Fruit fly (Drosophila melanogaster) S2 (cell line): ENCODE results near the gene MED17.

Experiments
- CG8478 ChIP-seq: fragments of >200 bp; optimal IDR thresholded peaks from 2 replicates; lab custom pipeline; 2018
- CTCF ChIP-seq, 2 experiments: fragments of >200 bp; optimal IDR thresholded peaks; 2 replicates each; lab custom pipeline; 2018

dm6 chr3R:18156608-18157007 lies 32.3 kb upstream of the MED17 start:
- TF ChIP-seq CTCF (optimal IDR thresholded peaks at IDR 0.05; lab: Kevin White, UChicago) (no peak), CG8478 (lab: Kevin White, UChicago) (no peak)
